Worm (Caenorhabditis elegans): ENCODE data around the gene ire-1.

ire-1 gene

DNA sequence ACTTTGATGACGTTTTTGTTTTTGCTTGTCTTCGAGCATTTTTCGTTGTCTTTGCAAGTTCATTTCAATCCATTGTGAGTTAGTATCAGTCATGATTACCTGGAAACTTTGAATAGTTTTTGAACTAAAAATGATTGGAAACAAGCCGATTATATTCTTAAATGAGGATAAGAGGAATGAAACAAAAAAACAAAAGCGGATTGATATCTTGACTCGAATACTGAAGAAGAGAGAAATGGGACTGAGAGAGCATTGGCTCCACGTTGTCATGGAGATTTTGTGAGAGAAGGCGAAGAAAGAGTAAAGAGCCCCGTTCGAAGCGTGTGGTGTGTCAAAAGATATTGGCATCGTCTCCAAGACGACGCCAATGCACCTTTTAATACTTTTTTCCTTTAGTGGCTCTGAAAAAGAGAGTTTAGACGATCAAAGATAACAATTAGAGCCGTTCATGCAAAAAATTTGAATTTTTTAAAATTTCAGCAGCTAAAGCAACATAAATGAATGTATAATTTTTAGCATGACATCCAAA, 32.2 kb upstream of the ire-1 start, which contains the start of the genes tub-1 and tmem-138:
Gene tub-1, minus strand, starts transcription at position 101 of the 529 bp plus-strand sequence.
Gene tmem-138, plus strand, starts transcription at position 479 of the 529 bp plus-strand sequence.
- TF ChIP-seq elt-2 (tag; optimal IDR thresholded peaks at IDR 0.05) = no peak
- TF ChIP-seq nhr-11 (tag; optimal IDR thresholded peaks at IDR 0.05) = peak; percentile 44
- TF ChIP-seq mdl-1 (tag; optimal IDR thresholded peaks at IDR 0.05) = no peak
- no peak for TF ChIP-seq ztf-11 (tag; optimal IDR thresholded peaks at IDR 0.05)
- no peak for TF ChIP-seq lsy-12 (tag; optimal IDR thresholded peaks at IDR 0.05)
- TF ChIP-seq nhr-23 (tag; optimal IDR thresholded peaks at IDR 0.05) = no peak
- TF ChIP-seq ceh-28 (tag; optimal IDR thresholded peaks at IDR 0.05) = no peak
- no peak for TF ChIP-seq eor-1 (tag; optimal IDR thresholded peaks at IDR 0.05)

DNA sequence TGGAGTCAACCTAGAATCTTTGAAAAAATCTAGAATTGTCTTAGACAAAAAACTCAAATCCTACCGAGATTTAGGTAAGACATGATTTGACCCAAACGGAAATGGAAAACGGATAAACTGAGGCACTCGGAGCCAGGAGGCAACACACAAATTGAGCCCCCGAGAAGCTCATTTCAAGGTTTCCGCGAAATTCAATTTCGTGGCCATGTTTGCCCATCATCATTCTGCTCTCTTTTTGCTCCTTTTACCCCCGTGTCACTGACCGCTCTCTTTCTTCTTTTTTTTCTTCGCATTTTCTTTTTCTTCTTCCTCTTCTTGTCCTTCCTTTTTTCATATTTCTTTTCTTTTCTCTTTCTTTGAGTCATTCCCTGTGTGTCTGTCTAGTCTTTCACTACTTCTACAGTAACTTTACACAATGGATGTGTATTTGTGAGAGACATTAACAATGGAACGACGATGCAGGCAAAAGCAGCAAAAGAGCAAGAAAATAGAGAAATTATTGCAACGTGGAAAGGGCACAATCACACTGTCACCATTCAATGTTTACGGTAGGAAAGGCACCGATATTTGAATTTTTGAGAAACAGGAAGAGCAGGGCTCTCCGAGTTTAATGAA, 28.1 kb upstream of the ire-1 start:
- peak; percentile 60 for TF ChIP-seq pha-4 (tag; optimal IDR thresholded peaks at IDR 0.05)
- TF ChIP-seq fkh-10 (GFP tag; optimal IDR thresholded peaks at IDR 0.05) = peak; percentile 37
- no peak for TF ChIP-seq elt-1 (tag; optimal IDR thresholded peaks at IDR 0.05)

DNA sequence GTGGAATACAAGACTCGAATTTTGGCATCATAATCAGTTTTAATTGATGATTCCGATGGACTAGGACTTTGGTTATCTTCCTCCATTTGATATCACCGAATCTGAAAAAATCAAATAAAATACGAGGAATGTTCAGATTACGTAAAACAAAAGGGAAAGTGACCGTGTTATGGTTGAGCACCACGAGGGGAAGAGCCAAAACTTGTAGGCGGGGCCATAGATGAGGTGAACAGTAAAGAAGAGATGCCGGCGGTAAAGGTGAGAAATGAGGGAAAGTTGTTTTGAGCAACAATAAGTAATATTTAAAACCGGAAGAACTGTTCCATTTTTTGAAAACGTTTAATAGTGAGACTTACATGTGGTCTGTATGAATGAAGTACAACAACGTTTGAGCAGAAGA, 25.2 kb upstream of the ire-1 start, which contains the start of gene F10B5.3:
Gene F10B5.3, minus strand, starts transcription at position 101 of the 400 bp plus-strand sequence.
- no peak for TF ChIP-seq nhr-76 (tag; optimal IDR thresholded peaks at IDR 0.05)
- no peak for TF ChIP-seq mml-1 (tag; optimal IDR thresholded peaks at IDR 0.05)
- TF ChIP-seq mdl-1 (tag; optimal IDR thresholded peaks at IDR 0.05) = no peak
- no peak for TF ChIP-seq elt-3 (tag; optimal IDR thresholded peaks at IDR 0.05)
- TF ChIP-seq ztf-4 (tag; optimal IDR thresholded peaks at IDR 0.05) = no peak
- no peak for TF ChIP-seq fos-1 (tag; optimal IDR thresholded peaks at IDR 0.05)
- no peak for TF ChIP-seq nhr-67 (tag; optimal IDR thresholded peaks at IDR 0.05)
- TF ChIP-seq snpc-4 (tag; optimal IDR thresholded peaks at IDR 0.05) = no peak
- TF ChIP-seq sea-2 (GFP tag; optimal IDR thresholded peaks at IDR 0.05) = no peak
- TF ChIP-seq nhr-23 (tag; optimal IDR thresholded peaks at IDR 0.05) = no peak
- no peak for TF ChIP-seq ceh-28 (tag; optimal IDR thresholded peaks at IDR 0.05)
- no peak for TF ChIP-seq eor-1 (tag; optimal IDR thresholded peaks at IDR 0.05)
- TF ChIP-seq R02D3.7 (tag; optimal IDR thresholded peaks at IDR 0.05) = no peak
- no peak for TF ChIP-seq jun-1 (tag; optimal IDR thresholded peaks at IDR 0.05)
- TF ChIP-seq nhr-25 (tag; optimal IDR thresholded peaks at IDR 0.05) = no peak
- no peak for TF ChIP-seq ztf-11 (tag; optimal IDR thresholded peaks at IDR 0.05)

DNA sequence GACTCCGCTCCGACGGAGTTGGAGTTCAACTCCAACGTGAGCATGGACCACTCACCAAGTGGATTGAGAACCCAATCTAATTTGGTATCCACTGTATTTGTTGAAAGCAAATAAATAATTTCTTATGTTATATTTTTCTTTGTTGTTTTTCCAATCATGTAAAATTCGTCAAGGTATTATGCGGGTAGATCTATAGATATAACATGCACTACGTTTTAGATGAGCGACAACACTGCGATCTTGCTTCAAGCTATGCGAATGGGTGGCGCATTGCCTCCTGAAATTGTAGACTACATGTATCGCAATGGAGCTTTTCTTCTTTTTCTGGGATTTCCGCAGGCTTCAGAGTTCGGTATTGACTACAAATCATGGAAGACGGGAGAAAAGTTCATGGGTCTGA, 19.8 kb upstream of the ire-1 start, which contains the start of gene F10B5.2:
Gene F10B5.2, plus strand, starts transcription at position 220 of the 400 bp plus-strand sequence.
- TF ChIP-seq nhr-237 (tag; optimal IDR thresholded peaks at IDR 0.05) (no peak), sea-2 (GFP tag; optimal IDR thresholded peaks at IDR 0.05) (no peak), nhr-11 (tag; optimal IDR thresholded peaks at IDR 0.05) (no peak), elt-3 (tag; optimal IDR thresholded peaks at IDR 0.05) (no peak), nfya-1 (tag; optimal IDR thresholded peaks at IDR 0.05; ENCODE audit: insufficient read depth) (no peak), fkh-10 (GFP tag; optimal IDR thresholded peaks at IDR 0.05) (no peak), elt-1 (tag; optimal IDR thresholded peaks at IDR 0.05) (no peak), pqm-1 (tag; optimal IDR thresholded peaks at IDR 0.05) (no peak)

DNA sequence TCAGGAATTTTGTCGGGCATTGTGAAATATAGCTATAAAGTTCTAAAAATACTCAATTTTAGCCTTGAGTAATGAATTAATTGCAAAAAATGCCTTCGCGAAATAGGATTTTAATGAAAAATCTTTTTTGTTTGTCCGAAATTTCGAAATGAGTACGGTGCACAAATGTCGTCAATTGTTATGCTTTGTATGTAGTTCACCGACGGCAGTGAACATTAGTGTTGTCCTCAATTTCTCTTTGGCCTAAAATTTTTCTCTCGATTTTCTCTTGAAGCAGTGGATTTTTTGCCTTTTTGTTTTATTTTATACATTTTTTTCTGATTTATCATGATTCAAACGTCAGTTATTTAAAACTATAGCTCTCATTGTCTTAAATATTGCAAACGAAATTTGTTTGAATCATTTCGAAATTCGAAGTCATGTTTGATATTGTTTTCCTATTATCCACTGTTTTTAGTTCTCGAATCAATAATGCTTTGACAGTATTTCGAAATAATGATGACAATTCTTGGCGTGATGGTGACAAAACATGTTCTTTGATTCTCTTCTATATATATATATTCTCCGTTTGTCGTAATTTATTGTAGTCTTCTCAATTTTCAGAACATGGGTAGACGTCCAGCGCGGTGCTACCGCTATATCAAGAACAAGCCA, 18.7 kb upstream of the ire-1 start, which contains the start of the genes ints-11 and rpl-10:
Gene ints-11, minus strand, starts transcription at position 201 of the 654 bp plus-strand sequence.
Gene rpl-10, plus strand, starts transcription at position 604 of the 654 bp plus-strand sequence.
- peak; percentile 84 for TF ChIP-seq lin-15B (tag; optimal IDR thresholded peaks at IDR 0.05)
- no peak for TF ChIP-seq skn-1 (tag; optimal IDR thresholded peaks at IDR 0.05)
- TF ChIP-seq unc-62 (GFP tag; optimal IDR thresholded peaks at IDR 0.05) = no peak
- TF ChIP-seq nhr-25 (tag; optimal IDR thresholded peaks at IDR 0.05) = peak; percentile 45
- no peak for TF ChIP-seq aly-2 (tag; optimal IDR thresholded peaks at IDR 0.05)
- no peak for TF ChIP-seq unc-39 (tag; optimal IDR thresholded peaks at IDR 0.05)
- no peak for TF ChIP-seq eor-1 (tag; optimal IDR thresholded peaks at IDR 0.05)
- TF ChIP-seq nhr-11 (tag; optimal IDR thresholded peaks at IDR 0.05) = no peak
- TF ChIP-seq ama-1 (optimal IDR thresholded peaks at IDR 0.05) = no peak
- no peak for TF ChIP-seq ztf-4 (tag; optimal IDR thresholded peaks at IDR 0.05)
- TF ChIP-seq nfya-1 (tag; optimal IDR thresholded peaks at IDR 0.05; ENCODE audit: insufficient read depth) = peak; percentile 86
- TF ChIP-seq pqm-1 (tag; optimal IDR thresholded peaks at IDR 0.05) = no peak
- TF ChIP-seq R02D3.7 (tag; optimal IDR thresholded peaks at IDR 0.05) = no peak
- no peak for TF ChIP-seq nhr-28 (tag; optimal IDR thresholded peaks at IDR 0.05)
- TF ChIP-seq ztf-11 (tag; optimal IDR thresholded peaks at IDR 0.05) = no peak
- TF ChIP-seq fkh-10 (GFP tag; optimal IDR thresholded peaks at IDR 0.05) = no peak
- no peak for TF ChIP-seq elt-1 (tag; optimal IDR thresholded peaks at IDR 0.05)
- TF ChIP-seq fkh-2 (tag; optimal IDR thresholded peaks at IDR 0.05) = no peak
- no peak for TF ChIP-seq egl-27 (tag; optimal IDR thresholded peaks at IDR 0.05)
- peak; percentile 81 for TF ChIP-seq pha-4 (tag; optimal IDR thresholded peaks at IDR 0.05)
- no peak for TF ChIP-seq sea-2 (GFP tag; optimal IDR thresholded peaks at IDR 0.05)
- no peak for TF ChIP-seq lsy-12 (tag; optimal IDR thresholded peaks at IDR 0.05)
- peak; percentile 31 for TF ChIP-seq elt-2 (tag; optimal IDR thresholded peaks at IDR 0.05)
- no peak for TF ChIP-seq nhr-12 (tag; optimal IDR thresholded peaks at IDR 0.05)
- TF ChIP-seq nhr-67 (tag; optimal IDR thresholded peaks at IDR 0.05) = no peak
- no peak for TF ChIP-seq fos-1 (tag; optimal IDR thresholded peaks at IDR 0.05)
- no peak for TF ChIP-seq zag-1 (tag; optimal IDR thresholded peaks at IDR 0.05)
- TF ChIP-seq lin-39 (tag; optimal IDR thresholded peaks at IDR 0.05) = peak; percentile 29
- TF ChIP-seq tbx-2 (tag; optimal IDR thresholded peaks at IDR 0.05) = no peak
- TF ChIP-seq snpc-4 (tag; optimal IDR thresholded peaks at IDR 0.05) = peak; percentile 23
- no peak for TF ChIP-seq ceh-9 (tag; optimal IDR thresholded peaks at IDR 0.05)
- no peak for TF ChIP-seq nhr-237 (tag; optimal IDR thresholded peaks at IDR 0.05)
- no peak for TF ChIP-seq mml-1 (tag; optimal IDR thresholded peaks at IDR 0.05)
- TF ChIP-seq elt-3 (tag; optimal IDR thresholded peaks at IDR 0.05) = no peak

Measured in whole organism, L3 larva.